Fruit fly (Drosophila melanogaster) whole organism, embryonic: ENCODE data around the gene Ir67b.

Source experiments
- CG31441 ChIP-seq: fragments of 200-800 bp; sonication (Bioruptor generic); IDR thresholded peaks from 2 replicates; pipeline ENCODE4 v1.3.6; 2022; ENCODE audit warnings: missing biosample characterization, missing genetic modification characterization
- CG6683 ChIP-seq: fragments of 200-800 bp; sonication (Bioruptor generic); optimal IDR thresholded peaks from 2 replicates; lab custom pipeline; 2017; ENCODE audit warnings: missing biosample characterization, mild to moderate bottlenecking, missing genetic modification characterization, missing genetic modification reagents
- CG6765 ChIP-seq: fragments of 200-800 bp; sonication (Bioruptor generic); optimal IDR thresholded peaks from 3 replicates; lab custom pipeline; 2017; ENCODE audit warnings: missing biosample characterization, mild to moderate bottlenecking, missing genetic modification characterization
- ab ChIP-seq: fragments of 200-800 bp; sonication (Bioruptor generic); optimal IDR thresholded peaks from 2 replicates; lab custom pipeline; 2016; ENCODE audit warnings: missing biosample characterization, missing genetic modification characterization
- z ChIP-seq: fragments of 200-800 bp; sonication (Bioruptor generic); IDR thresholded peaks from 3 replicates; pipeline ENCODE4 v1.3.6; 2022; ENCODE audit warnings: missing biosample characterization, missing genetic modification characterization

DNA sequence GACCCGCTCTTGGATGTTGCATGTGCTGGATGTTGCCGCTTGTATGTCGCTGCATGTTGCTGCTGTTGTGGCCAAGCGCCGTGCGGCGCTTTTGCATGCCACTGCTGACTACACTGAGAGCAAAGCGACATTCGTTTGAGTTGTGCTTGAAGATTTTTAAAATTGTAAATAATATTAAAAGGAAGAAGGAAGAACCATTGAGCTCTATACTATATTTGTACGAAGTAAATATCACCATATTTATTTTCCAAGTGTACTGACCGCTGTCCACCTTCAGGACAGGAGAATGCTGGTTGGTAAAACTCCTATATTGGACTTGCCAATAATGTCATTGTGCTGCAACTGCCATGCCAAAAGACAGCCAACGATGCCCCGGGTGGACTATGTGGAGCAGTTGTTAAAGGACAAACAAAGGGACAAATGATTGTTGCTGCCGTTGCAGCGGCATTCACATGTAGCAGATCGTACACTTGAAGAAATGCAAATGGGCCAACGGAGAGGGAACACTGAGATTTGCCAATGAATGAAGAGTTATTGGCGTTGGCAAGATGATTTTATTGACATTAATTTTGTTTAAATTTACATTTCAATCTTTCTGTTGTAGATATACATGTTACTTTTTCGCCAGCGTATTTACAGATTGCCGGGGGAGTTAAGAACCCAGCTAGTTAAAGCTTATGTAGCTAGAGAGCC is 44.4 kb downstream of the Ir67b start:
- TF ChIP-seq CG6765 (GFP tag; lab: Kevin White, UChicago): no peak
- TF ChIP-seq ab (GFP tag; lab: Kevin White, UChicago): no peak
- TF ChIP-seq z (GFP tag; lab: Robert Waterston, UW): no peak
- no peak for TF ChIP-seq CG6683 (GFP tag; lab: Kevin White, UChicago)
- TF ChIP-seq CG31441 (GFP tag; lab: Robert Waterston, UW): no peak
